Worm (Caenorhabditis elegans) whole organism, mixed stage, embryonic: ENCODE measurements around the gene Y45F3A.9.

ENCODE experiments used
- ceh-83 ChIP-seq: fragments of 200-800 bp; sonication (Bioruptor generic); optimal IDR thresholded peaks from 2 replicates; lab custom pipeline; 2018; ENCODE audit warnings: mild to moderate bottlenecking, missing genetic modification characterization, missing compliant biosample characterization
- ces-1 ChIP-seq: fragments of 150-350 bp; optimal IDR thresholded peaks from 2 replicates; lab custom pipeline; 2014; ENCODE audit warnings: missing biosample characterization, missing genetic modification reagents, missing genetic modification characterization
- cnd-1 ChIP-seq: fragments of 200-800 bp; sonication (Bioruptor generic); optimal IDR thresholded peaks from 2 replicates; lab custom pipeline; 2018; ENCODE audit warnings: mild to moderate bottlenecking, missing genetic modification characterization, missing compliant biosample characterization
- elt-3 ChIP-seq: fragments of 150-350 bp; optimal IDR thresholded peaks from 2 replicates; lab custom pipeline; 2014; ENCODE audit warnings: missing biosample characterization, missing genetic modification characterization
- mep-1 ChIP-seq: fragments of 150-350 bp; optimal IDR thresholded peaks from 2 replicates; lab custom pipeline; 2017; ENCODE audit warnings: missing biosample characterization, missing genetic modification reagents, missing genetic modification characterization, inconsistent platforms
- nhr-28 ChIP-seq: fragments of 150-350 bp; optimal IDR thresholded peaks from 2 replicates; lab custom pipeline; 2014; ENCODE audit warnings: missing biosample characterization, missing genetic modification characterization
- pha-4 ChIP-seq: fragments of 150-350 bp; optimal IDR thresholded peaks from 2 replicates; lab custom pipeline; 2018; ENCODE audit warnings: missing biosample characterization, missing genetic modification reagents, missing genetic modification characterization

- no peak for TF ChIP-seq cnd-1
- TF ChIP-seq ceh-83 (GFP tag; lab: Kevin White, UChicago), result no peak
- TF ChIP-seq mep-1 (tag; lab: Kevin White, UChicago), result peak; percentile 58
- no peak for TF ChIP-seq ces-1 (GFP tag; lab: Kevin White, UChicago)
- TF ChIP-seq pha-4 (tag; lab: Kevin White, UChicago), result no peak
- TF ChIP-seq nhr-28 (tag; lab: Kevin White, UChicago), result no peak
- no peak for TF ChIP-seq elt-3 (tag; lab: Kevin White, UChicago)
Observed at ce11 chrIII:10642781-10643180, 47.8 kb upstream of the Y45F3A.9 start, which contains the start of the genes dhs-11 and orc-1.
